Fruit fly (Drosophila melanogaster) whole organism, embryonic: ENCODE measurements around the gene CG2962.
A peak's percentile ranks its signal among the peaks of the same experiment; 100 is the strongest.

Source experiments
- BEAF-32 ChIP-seq: fragments of 200-800 bp; sonication (Bioruptor generic); optimal IDR thresholded peaks from 3 replicates; lab custom pipeline; 2017; ENCODE audit warnings: missing biosample characterization, missing genetic modification characterization, mild to moderate bottlenecking, moderate library complexity, missing genetic modification reagents
- CG10209 ChIP-seq: fragments of 200-800 bp; sonication (Bioruptor generic); optimal IDR thresholded peaks from 3 replicates; lab custom pipeline; 2017; ENCODE audit warnings: missing biosample characterization, mild to moderate bottlenecking, missing genetic modification characterization, missing genetic modification reagents
- CG10321 ChIP-seq: fragments of 200-800 bp; sonication (Bioruptor generic); IDR thresholded peaks from 2 replicates; pipeline ENCODE4 v1.3.6; 2022; ENCODE audit warnings: missing biosample characterization, missing genetic modification characterization
- CG10462 ChIP-seq: fragments of 200-800 bp; sonication (Bioruptor generic); optimal IDR thresholded peaks from 2 replicates; lab custom pipeline; 2016; ENCODE audit warnings: missing biosample characterization, missing genetic modification characterization
- CG10543 ChIP-seq: fragments of 200-800 bp; sonication (Bioruptor generic); optimal IDR thresholded peaks from 3 replicates; lab custom pipeline; 2017; ENCODE audit warnings: missing biosample characterization, mild to moderate bottlenecking, missing genetic modification characterization, moderate library complexity
- CG10979 ChIP-seq: fragments of 200-800 bp; sonication (Bioruptor generic); optimal IDR thresholded peaks from 2 replicates; lab custom pipeline; 2018; ENCODE audit warnings: missing biosample characterization, mild to moderate bottlenecking, missing genetic modification characterization, moderate library complexity
- CG11504 ChIP-seq: fragments of 200-800 bp; sonication (Bioruptor generic); optimal IDR thresholded peaks from 3 replicates; lab custom pipeline; 2019; ENCODE audit warnings: missing biosample characterization, mild to moderate bottlenecking, missing genetic modification characterization, moderate library complexity
- CG11696 ChIP-seq: fragments of 200-800 bp; sonication (Bioruptor generic); IDR thresholded peaks from 2 replicates; pipeline ENCODE4 v1.3.6; 2022; ENCODE audit warnings: missing biosample characterization, missing genetic modification characterization
- CG12104 ChIP-seq: fragments of 200-800 bp; sonication (Bioruptor generic); optimal IDR thresholded peaks from 3 replicates; lab custom pipeline; 2016; ENCODE audit warnings: missing biosample characterization, missing genetic modification characterization
- CG15269 ChIP-seq: fragments of 200-800 bp; sonication (Bioruptor generic); optimal IDR thresholded peaks from 2 replicates; lab custom pipeline; 2018; ENCODE audit warnings: missing biosample characterization, mild to moderate bottlenecking, missing genetic modification characterization, moderate library complexity
- CG17385 ChIP-seq: fragments of 200-800 bp; sonication (Bioruptor generic); optimal IDR thresholded peaks from 3 replicates; lab custom pipeline; 2018; ENCODE audit warnings: missing biosample characterization, mild to moderate bottlenecking, missing genetic modification characterization
- CG2678 ChIP-seq: fragments of 200-800 bp; sonication (Bioruptor generic); optimal IDR thresholded peaks from 3 replicates; lab custom pipeline; 2019; ENCODE audit warnings: missing biosample characterization, mild to moderate bottlenecking, missing genetic modification characterization, moderate library complexity
- CG7839 ChIP-seq: fragments of 200-800 bp; sonication (Bioruptor generic); optimal IDR thresholded peaks from 3 replicates; lab custom pipeline; 2018; ENCODE audit warnings: missing biosample characterization, mild to moderate bottlenecking, missing genetic modification characterization, moderate library complexity
- CG8290 ChIP-seq, 3 experiments: fragments of 200-800 bp; sonication (Bioruptor generic); optimal IDR thresholded peaks; 2 replicates each; lab custom pipeline; 2016 to 2019; ENCODE audit warnings: missing biosample characterization in 3 of 3, missing genetic modification characterization in 3 of 3, mild to moderate bottlenecking in 2 of 3, moderate library complexity in 1 of 3
- CG8359 ChIP-seq: fragments of 200-800 bp; sonication (Bioruptor generic); optimal IDR thresholded peaks from 2 replicates; lab custom pipeline; 2017; ENCODE audit warnings: missing biosample characterization, mild to moderate bottlenecking, missing genetic modification characterization, borderline replicate concordance
- CG9876 ChIP-seq: fragments of 200-800 bp; sonication (Bioruptor generic); optimal IDR thresholded peaks from 2 replicates; lab custom pipeline; 2016; ENCODE audit warnings: missing biosample characterization, missing genetic modification characterization
- CHES-1-like ChIP-seq: fragments of 200-800 bp; sonication (Bioruptor generic); optimal IDR thresholded peaks from 2 replicates; lab custom pipeline; 2016; ENCODE audit warnings: missing biosample characterization, missing genetic modification characterization
- CoRest ChIP-seq: fragments of 200-800 bp; sonication (Bioruptor generic); optimal IDR thresholded peaks from 3 replicates; lab custom pipeline; 2018; ENCODE audit warnings: missing biosample characterization, mild to moderate bottlenecking, missing genetic modification characterization, moderate library complexity
- Dad ChIP-seq: fragments of 200-800 bp; sonication (Bioruptor generic); optimal IDR thresholded peaks from 3 replicates; lab custom pipeline; 2016; ENCODE audit warnings: missing biosample characterization, missing genetic modification characterization
- Dek ChIP-seq: fragments of 200-800 bp; sonication (Bioruptor generic); optimal IDR thresholded peaks from 3 replicates; lab custom pipeline; 2019; ENCODE audit warnings: missing biosample characterization, mild to moderate bottlenecking, missing genetic modification characterization, moderate library complexity
- E2f1 ChIP-seq: fragments of 200-800 bp; sonication (Bioruptor generic); IDR thresholded peaks from 2 replicates; pipeline ENCODE4 v1.3.6; 2022; ENCODE audit warnings: missing biosample characterization, missing genetic modification characterization
- Ets65A ChIP-seq: fragments of 200-800 bp; sonication (Bioruptor generic); peaks from one replicate; lab custom pipeline; 2016; ENCODE audit warnings: missing biosample characterization, missing genetic modification characterization
- HHEX ChIP-seq: fragments of 200-800 bp; sonication (Bioruptor generic); optimal IDR thresholded peaks from 3 replicates; lab custom pipeline; 2017; ENCODE audit warnings: missing biosample characterization, mild to moderate bottlenecking, missing genetic modification characterization, missing genetic modification reagents
- Hr51 ChIP-seq, 2 experiments: fragments of 200-800 bp; sonication (Bioruptor generic); optimal IDR thresholded peaks; 2 replicates in 1 of 2; 3 replicates in 1 of 2; lab custom pipeline; 2016 to 2018; ENCODE audit warnings: missing biosample characterization in 2 of 2, missing genetic modification characterization in 2 of 2, mild to moderate bottlenecking in 1 of 2, moderate library complexity in 1 of 2
- Hsf ChIP-seq: fragments of 200-800 bp; sonication (Bioruptor generic); optimal IDR thresholded peaks from 3 replicates; lab custom pipeline; 2016; ENCODE audit warnings: missing biosample characterization, missing genetic modification characterization
- Kr ChIP-seq: fragments of 200-800 bp; sonication (Bioruptor generic); optimal IDR thresholded peaks from 2 replicates; lab custom pipeline; 2017; ENCODE audit warnings: missing biosample characterization, mild to moderate bottlenecking, missing genetic modification characterization
- Oaz ChIP-seq: fragments of 200-800 bp; sonication (Bioruptor generic); IDR thresholded peaks from 2 replicates; pipeline ENCODE4 v1.3.6; 2022; ENCODE audit warnings: missing biosample characterization, missing genetic modification characterization
- PHDP ChIP-seq: fragments of 200-800 bp; sonication (Bioruptor generic); optimal IDR thresholded peaks from 3 replicates; lab custom pipeline; 2018; ENCODE audit warnings: missing biosample characterization, mild to moderate bottlenecking, missing genetic modification characterization, moderate library complexity
- Side ChIP-seq: fragments of 200-800 bp; sonication (Bioruptor generic); optimal IDR thresholded peaks from 2 replicates; lab custom pipeline; 2016; ENCODE audit warnings: missing biosample characterization, missing genetic modification characterization
- Sox102F ChIP-seq: fragments of 200-800 bp; sonication (Bioruptor generic); optimal IDR thresholded peaks from 2 replicates; lab custom pipeline; 2018; ENCODE audit warnings: missing biosample characterization, mild to moderate bottlenecking, missing genetic modification characterization, moderate library complexity
- amos ChIP-seq: fragments of 200-800 bp; sonication (Bioruptor generic); IDR thresholded peaks from 2 replicates; pipeline ENCODE4 v1.3.6; 2022; ENCODE audit warnings: missing biosample characterization, missing genetic modification characterization; ENCODE audit not compliant: partially characterized antibody
- az2 ChIP-seq: fragments of 200-800 bp; sonication (Bioruptor generic); optimal IDR thresholded peaks from 3 replicates; lab custom pipeline; 2016; ENCODE audit warnings: missing biosample characterization, missing genetic modification characterization
- chif ChIP-seq, 2 experiments: fragments of 200-800 bp; sonication (Bioruptor generic); optimal IDR thresholded peaks; 3 replicates each; lab custom pipeline; 2016; ENCODE audit warnings: missing biosample characterization in 2 of 2, missing genetic modification characterization in 2 of 2
- chn ChIP-seq: fragments of 200-800 bp; sonication (Bioruptor generic); optimal IDR thresholded peaks from 2 replicates; lab custom pipeline; 2016; ENCODE audit warnings: missing biosample characterization, missing genetic modification characterization
- emc ChIP-seq: fragments of 200-800 bp; sonication (Bioruptor generic); optimal IDR thresholded peaks from 2 replicates; lab custom pipeline; 2016; ENCODE audit warnings: missing biosample characterization, missing genetic modification characterization
- eve ChIP-seq, 2 experiments: fragments of >200 bp; optimal IDR thresholded peaks; 2 replicates each; lab custom pipeline; 2017; ENCODE audit warnings: missing biosample characterization in 2 of 2, missing genetic modification characterization in 2 of 2
- eyg ChIP-seq: fragments of 200-800 bp; sonication (Bioruptor generic); optimal IDR thresholded peaks from 3 replicates; lab custom pipeline; 2016; ENCODE audit warnings: missing biosample characterization, missing genetic modification characterization
- gcm ChIP-seq: fragments of 200-800 bp; sonication (Bioruptor generic); optimal IDR thresholded peaks from 2 replicates; lab custom pipeline; 2019; ENCODE audit warnings: missing biosample characterization, mild to moderate bottlenecking, missing genetic modification characterization, moderate library complexity
- gfzf ChIP-seq: fragments of 200-800 bp; sonication (Bioruptor generic); optimal IDR thresholded peaks from 2 replicates; lab custom pipeline; 2016; ENCODE audit warnings: missing biosample characterization, mild to moderate bottlenecking, missing genetic modification characterization, moderate library complexity
- grau ChIP-seq: fragments of 200-800 bp; optimal IDR thresholded peaks from 3 replicates; lab custom pipeline; 2019; ENCODE audit warnings: missing biosample characterization, mild to moderate bottlenecking, missing genetic modification characterization, moderate library complexity
- gro ChIP-seq: fragments of 200-800 bp; sonication (Bioruptor generic); optimal IDR thresholded peaks from 2 replicates; lab custom pipeline; 2016; ENCODE audit warnings: missing biosample characterization, missing genetic modification characterization
- lilli ChIP-seq: fragments of 200-800 bp; sonication (Bioruptor generic); optimal IDR thresholded peaks from 3 replicates; lab custom pipeline; 2016; ENCODE audit warnings: missing biosample characterization, missing genetic modification characterization
- mirr ChIP-seq: fragments of 200-800 bp; sonication (Bioruptor generic); optimal IDR thresholded peaks from 3 replicates; lab custom pipeline; 2018; ENCODE audit warnings: missing biosample characterization, mild to moderate bottlenecking, missing genetic modification characterization
- org-1 ChIP-seq: fragments of 200-800 bp; sonication (Bioruptor generic); optimal IDR thresholded peaks from 2 replicates; lab custom pipeline; 2017; ENCODE audit warnings: missing biosample characterization, missing genetic modification characterization
- prd ChIP-seq, 3 experiments: fragments of >200 bp in 2 of 3; fragments of 200-800 bp in 1 of 3; sonication (Bioruptor generic) in 1 of 3; optimal IDR thresholded peaks in 2 of 3; IDR thresholded peaks in 1 of 3; 2 replicates in 2 of 3; 3 replicates in 1 of 3; pipeline versions ENCODE4 v1.3.6 to Lab custom; 2017 to 2022; ENCODE audit warnings: missing biosample characterization in 1 of 3, missing genetic modification characterization in 1 of 3
- sima ChIP-seq: fragments of 200-800 bp; sonication (Bioruptor generic); optimal IDR thresholded peaks from 2 replicates; lab custom pipeline; 2016; ENCODE audit warnings: missing biosample characterization, missing genetic modification characterization
- zfh2 ChIP-seq: fragments of 200-800 bp; sonication (Bioruptor generic); optimal IDR thresholded peaks from 2 replicates; lab custom pipeline; 2016; ENCODE audit warnings: missing biosample characterization, missing genetic modification characterization

Gene CG2962

dm6 chrX:10263165-10263956 lies 46.9 kb upstream of the CG2962 start, which contains the start of gene Hk (continued):
- TF ChIP-seq org-1 (GFP tag; lab: Kevin White, UChicago) (peak; percentile 52), CG11696 (GFP tag; lab: Robert Waterston, UW) (0 out of 2 replicates have a peak, but pooled peaks have one; percentile 37), CoRest (tag; lab: Kevin White, UChicago) (peak; percentile 29), CG7839 (peak; percentile 58), CG10979 (tag; lab: Kevin White, UChicago) (peak; percentile 23), Dek (peak; percentile 33), gcm (no peak), CHES-1-like (GFP tag; lab: Kevin White, UChicago) (peak; percentile 33), CG15269 (tag; lab: Kevin White, UChicago) (peak; percentile 31), prd (optimal IDR thresholded peaks at IDR 0.05; lab: Kevin White, UChicago) (no peak), prd (GFP tag; IDR thresholded peaks at IDR 0.05; lab: Robert Waterston, UW) (peak; percentile 48; the same call in 2 of the 3 replicates), grau (tag; lab: Kevin White, UChicago) (peak; percentile 55), amos (GFP tag; lab: Robert Waterston, UW) (no peak), CG10543 (peak; percentile 32), gro (GFP tag; lab: Kevin White, UChicago) (peak; percentile 5), CG9876 (peak; percentile 35), Ets65A (GFP tag; lab: Kevin White, UChicago) (peak; percentile 70), PHDP (tag; lab: Kevin White, UChicago) (peak; percentile 40), Kr (GFP tag; lab: Kevin White, UChicago) (no peak), zfh2 (peak; percentile 71), Side (GFP tag; lab: Kevin White, UChicago) (peak; percentile 24), HHEX (peak; percentile 16), CG2678 (tag; lab: Kevin White, UChicago) (peak; percentile 57), CG8290 (GFP tag; optimal IDR thresholded peaks at IDR 0.05; lab: Kevin White, UChicago) (no peak), CG8290 (tag; optimal IDR thresholded peaks at IDR 0.05; lab: Kevin White, UChicago) (peak in 1 of 2 experiments; percentile 22), gfzf (GFP tag; lab: Kevin White, UChicago) (no peak), Dad (GFP tag; lab: Kevin White, UChicago) (peak; percentile 6), CG10321 (GFP tag; lab: Robert Waterston, UW) (no peak), CG8359 (GFP tag; lab: Kevin White, UChicago) (no peak), lilli (GFP tag; lab: Kevin White, UChicago) (peak; percentile 74), CG10462 (GFP tag; lab: Kevin White, UChicago) (no peak), Oaz (GFP tag; lab: Robert Waterston, UW) (no peak), sima (GFP tag; lab: Kevin White, UChicago) (peak; percentile 2), chn (GFP tag; lab: Kevin White, UChicago) (peak; percentile 11), eve (GFP tag; optimal IDR thresholded peaks at IDR 0.05; lab: Kevin White, UChicago) (peak in 1 of 2 experiments; percentile 21), emc (peak; percentile 17), mirr (GFP tag; lab: Kevin White, UChicago) (peak; percentile 69), Sox102F (GFP tag; lab: Kevin White, UChicago) (peak; percentile 38), CG12104 (GFP tag; lab: Kevin White, UChicago) (peak; percentile 32), E2f1 (GFP tag; lab: Robert Waterston, UW) (no peak), CG10209 (GFP tag; lab: Kevin White, UChicago) (peak; percentile 27), BEAF-32 (GFP tag; lab: Kevin White, UChicago) (no peak), chif (GFP tag; optimal IDR thresholded peaks at IDR 0.05; lab: Kevin White, UChicago) (peak; percentile 26 to 44), Hsf (peak; percentile 52), CG11504 (tag; lab: Kevin White, UChicago) (peak; percentile 43), CG17385 (peak; percentile 7), Hr51 (GFP tag; optimal IDR thresholded peaks at IDR 0.05; lab: Kevin White, UChicago) (peak in 1 of 2 experiments; percentile 49), az2 (GFP tag; lab: Kevin White, UChicago) (peak; percentile 21), eyg (GFP tag; lab: Kevin White, UChicago) (peak; percentile 21)
